In genomic region chr3R:23156865-23157515, dm6 we compare ENCODE assay signal across 1 fruit fly cellular context.
TF ChIP-seq lines count a peak whose summit lies in the region.

No protein-coding gene starts in this region.

TF ChIP-seq in whole organism, embryonic, 481 proteins besides CTCF, POLR2A, EP300 and RAD21 (continued from another document):
- TF ChIP-seq Dref (GFP tag; IDR thresholded peaks at IDR 0.05; lab: Robert Waterston, UW) (no peak), gce (GFP tag; IDR thresholded peaks at IDR 0.05; lab: Robert Waterston, UW) (no peak; the same call in 2 of the 3 replicates), CG31365 (tag; optimal IDR thresholded peaks at IDR 0.05; lab: Kevin White, UChicago) (no peak), MESR4 (GFP tag; optimal IDR thresholded peaks at IDR 0.05; lab: Kevin White, UChicago) (no peak), Abd-B (GFP tag; optimal IDR thresholded peaks at IDR 0.05; lab: Kevin White, UChicago) (no peak), CG2129 (GFP tag; IDR thresholded peaks at IDR 0.05; lab: Robert Waterston, UW; ENCODE audit: partially characterized antibody) (no peak), CG6791 (GFP tag; IDR thresholded peaks at IDR 0.05; lab: Robert Waterston, UW; ENCODE audit: partially characterized antibody) (peak; percentile 32; the same call in 1 of the 3 replicates), D (optimal IDR thresholded peaks at IDR 0.05; lab: Kevin White, UChicago) (no peak), D (GFP tag; optimal IDR thresholded peaks at IDR 0.05; lab: Kevin White, UChicago) (no peak), CG17328 (GFP tag; IDR thresholded peaks at IDR 0.05; lab: Robert Waterston, UW) (no peak), CG8290 (GFP tag; optimal IDR thresholded peaks at IDR 0.05; lab: Kevin White, UChicago) (no peak), CG8290 (tag; optimal IDR thresholded peaks at IDR 0.05; lab: Kevin White, UChicago) (peak; percentile 8 to 24), zen (tag; optimal IDR thresholded peaks at IDR 0.05; lab: Kevin White, UChicago) (peak; percentile 2), dmrt11E (tag; optimal IDR thresholded peaks at IDR 0.05; lab: Kevin White, UChicago) (no peak), YL-1 (GFP tag; optimal IDR thresholded peaks at IDR 0.05; lab: Kevin White, UChicago) (peak; percentile 56), Dfd (GFP tag; optimal IDR thresholded peaks at IDR 0.05; lab: Kevin White, UChicago) (no peak), fd64A (GFP tag; optimal IDR thresholded peaks at IDR 0.05; lab: Kevin White, UChicago) (peak; percentile 44), CG32767 (GFP tag; IDR thresholded peaks at IDR 0.05; lab: Robert Waterston, UW) (peak; percentile 99), disco-r (GFP tag; optimal IDR thresholded peaks at IDR 0.05; lab: Kevin White, UChicago) (no peak), p53 (GFP tag; optimal IDR thresholded peaks at IDR 0.05; lab: Kevin White, UChicago) (no peak), CG11560 (tag; IDR thresholded peaks at IDR 0.05; lab: Robert Waterston, UW) (no peak), bab2 (GFP tag; optimal IDR thresholded peaks at IDR 0.05; lab: Kevin White, UChicago) (no peak), ato (GFP tag; IDR thresholded peaks at IDR 0.05; lab: Robert Waterston, UW; ENCODE audit: partially characterized antibody) (no peak), B-H2 (GFP tag; optimal IDR thresholded peaks at IDR 0.05; lab: Kevin White, UChicago) (peak; percentile 9), CG9817 (tag; optimal IDR thresholded peaks at IDR 0.05; lab: Kevin White, UChicago) (no peak), ara (GFP tag; IDR thresholded peaks at IDR 0.05; lab: Robert Waterston, UW) (no peak), CG17359 (tag; optimal IDR thresholded peaks at IDR 0.05; lab: Kevin White, UChicago) (no peak), wek (GFP tag; optimal IDR thresholded peaks at IDR 0.05; lab: Kevin White, UChicago) (no peak), Neu2 (GFP tag; optimal IDR thresholded peaks at IDR 0.05; lab: Kevin White, UChicago; ENCODE audit: borderline replicate concordance) (no peak), D19B (GFP tag; optimal IDR thresholded peaks at IDR 0.05; lab: Kevin White, UChicago) (no peak)
